Fruit fly (Drosophila melanogaster): ENCODE results near the gene Ucp4C.
A peak's percentile ranks its signal among the peaks of the same experiment; 100 is the strongest.

The Ucp4C gene

dm6 chr2L:5978333-5979054 lies 10.1 kb downstream of the Ucp4C start (continued):
- peak in 1 of 2 experiments; percentile 4 for TF ChIP-seq tll (GFP tag; optimal IDR thresholded peaks at IDR 0.05)
- TF ChIP-seq tna (GFP tag; IDR thresholded peaks at IDR 0.05; ENCODE audit: partially characterized antibody), result no peak
- no peak for TF ChIP-seq usp (GFP tag; optimal IDR thresholded peaks at IDR 0.05)
- no peak for TF ChIP-seq sens-2 (GFP tag; IDR thresholded peaks at IDR 0.05)
- peak; percentile 2 for TF ChIP-seq Hey (tag; optimal IDR thresholded peaks at IDR 0.05)
- TF ChIP-seq Max (GFP tag; optimal IDR thresholded peaks at IDR 0.05), result peak; percentile 13
- peak; percentile 56 for TF ChIP-seq sens (GFP tag)
- no peak for TF ChIP-seq CHES-1-like (GFP tag; optimal IDR thresholded peaks at IDR 0.05)
- no peak for TF ChIP-seq CTCF (GFP tag; optimal IDR thresholded peaks at IDR 0.05)
- TF ChIP-seq ash1 (GFP tag; optimal IDR thresholded peaks at IDR 0.05), result no peak
- peak; percentile 94 for TF ChIP-seq CG15479 (GFP tag; optimal IDR thresholded peaks at IDR 0.05)
- TF ChIP-seq Deaf1 (tag; optimal IDR thresholded peaks at IDR 0.05), result peak; percentile 58
- TF ChIP-seq CG8388 (GFP tag; optimal IDR thresholded peaks at IDR 0.05), result no peak
- peak; percentile 11 for TF ChIP-seq CG15514 (GFP tag; optimal IDR thresholded peaks at IDR 0.05)
- no peak for TF ChIP-seq ham (GFP tag; IDR thresholded peaks at IDR 0.05)
- TF ChIP-seq chn (GFP tag; optimal IDR thresholded peaks at IDR 0.05), result peak; percentile 55
- peak in 1 of 2 experiments; percentile 21 for TF ChIP-seq Trl (optimal IDR thresholded peaks at IDR 0.05)
- no peak for TF ChIP-seq Trl (GFP tag; optimal IDR thresholded peaks at IDR 0.05)
- no peak for TF ChIP-seq sima (GFP tag; optimal IDR thresholded peaks at IDR 0.05)
- no peak for TF ChIP-seq Doc3 (GFP tag; IDR thresholded peaks at IDR 0.05; ENCODE audit: partially characterized antibody)
- TF ChIP-seq HLHmδ (GFP tag; optimal IDR thresholded peaks at IDR 0.05), result peak; percentile 45
- TF ChIP-seq phol (tag; optimal IDR thresholded peaks at IDR 0.05), result no peak
- peak; percentile 13 for TF ChIP-seq CG10543 (GFP tag; optimal IDR thresholded peaks at IDR 0.05)
- no peak for TF ChIP-seq B-H2 (GFP tag; optimal IDR thresholded peaks at IDR 0.05)
- TF ChIP-seq stwl (tag; optimal IDR thresholded peaks at IDR 0.05), result peak; percentile 2
- TF ChIP-seq CG1832 (GFP tag; optimal IDR thresholded peaks at IDR 0.05), result no peak
- TF ChIP-seq corto (GFP tag; optimal IDR thresholded peaks at IDR 0.05), result peak; percentile 21
- TF ChIP-seq Med (GFP tag), result peak; percentile 62
- no peak for TF ChIP-seq CG2889 (GFP tag; IDR thresholded peaks at IDR 0.05)
- no peak for TF ChIP-seq CG17328 (GFP tag; IDR thresholded peaks at IDR 0.05)
- no peak for TF ChIP-seq CG13894 (tag; optimal IDR thresholded peaks at IDR 0.05)
- peak; percentile 0 for TF ChIP-seq CG2875 (GFP tag; optimal IDR thresholded peaks at IDR 0.05)
- TF ChIP-seq Nf-YC (tag; optimal IDR thresholded peaks at IDR 0.05), result peak; percentile 12
- TF ChIP-seq nom (GFP tag; optimal IDR thresholded peaks at IDR 0.05), result peak; percentile 30
- TF ChIP-seq pum (GFP tag; optimal IDR thresholded peaks at IDR 0.05), result no peak
- TF ChIP-seq CG6654 (GFP tag; optimal IDR thresholded peaks at IDR 0.05), result no peak
- peak; percentile 79 for TF ChIP-seq kni (GFP tag; optimal IDR thresholded peaks at IDR 0.05)
- TF ChIP-seq PHDP (tag; optimal IDR thresholded peaks at IDR 0.05), result no peak
- no peak for TF ChIP-seq so (GFP tag; IDR thresholded peaks at IDR 0.05)
- TF ChIP-seq CG17361 (GFP tag; IDR thresholded peaks at IDR 0.05), result no peak
- TF ChIP-seq crol (GFP tag; IDR thresholded peaks at IDR 0.05), result no peak
- no peak for TF ChIP-seq CG10366 (GFP tag; IDR thresholded peaks at IDR 0.05)
